Fruit fly (Drosophila melanogaster) whole organism, embryonic: ENCODE results near the gene CG11164.

Experiments used
- Bgb ChIP-seq: fragments of 200-800 bp; sonication (Bioruptor generic); IDR thresholded peaks from 2 replicates; pipeline ENCODE4 v1.3.6; 2022; ENCODE audit warnings: missing biosample characterization, missing genetic modification characterization; ENCODE audit not compliant: partially characterized antibody
- CG10543 ChIP-seq: fragments of 200-800 bp; sonication (Bioruptor generic); optimal IDR thresholded peaks from 3 replicates; lab custom pipeline; 2017; ENCODE audit warnings: missing biosample characterization, mild to moderate bottlenecking, missing genetic modification characterization, moderate library complexity
- CG14965 ChIP-seq: fragments of 200-800 bp; sonication (Bioruptor generic); optimal IDR thresholded peaks from 2 replicates; lab custom pipeline; 2016; ENCODE audit warnings: missing biosample characterization, missing genetic modification characterization, borderline replicate concordance
- CG1529 ChIP-seq: fragments of 200-800 bp; sonication (Bioruptor generic); optimal IDR thresholded peaks from 3 replicates; lab custom pipeline; 2018; ENCODE audit warnings: missing biosample characterization, missing genetic modification characterization
- CG15601 ChIP-seq: fragments of 200-800 bp; sonication (Bioruptor generic); optimal IDR thresholded peaks from 3 replicates; lab custom pipeline; 2019; ENCODE audit warnings: missing biosample characterization, mild to moderate bottlenecking, missing genetic modification characterization, moderate library complexity
- CG17361 ChIP-seq: fragments of 200-800 bp; sonication (Bioruptor generic); IDR thresholded peaks from 3 replicates; pipeline ENCODE4 v1.3.6; 2022; ENCODE audit warnings: missing biosample characterization, missing genetic modification characterization
- CG31388 ChIP-seq: fragments of 200-800 bp; sonication (Bioruptor generic); optimal IDR thresholded peaks from 2 replicates; lab custom pipeline; 2016; ENCODE audit warnings: missing biosample characterization, missing genetic modification characterization
- CG3995 ChIP-seq: fragments of 200-800 bp; sonication (Bioruptor generic); optimal IDR thresholded peaks from 3 replicates; lab custom pipeline; 2016; ENCODE audit warnings: missing biosample characterization, missing genetic modification characterization
- CG42726 ChIP-seq: fragments of 200-800 bp; sonication (Bioruptor generic); IDR thresholded peaks from 2 replicates; pipeline ENCODE4 v1.3.6; 2022; ENCODE audit warnings: missing biosample characterization, missing genetic modification characterization; ENCODE audit not compliant: partially characterized antibody
- CG4282 ChIP-seq: fragments of 200-800 bp; sonication (Bioruptor generic); optimal IDR thresholded peaks from 2 replicates; lab custom pipeline; 2016; ENCODE audit warnings: missing biosample characterization, missing genetic modification characterization
- CG6175 ChIP-seq: fragments of 200-800 bp; sonication (Bioruptor generic); IDR thresholded peaks from 3 replicates; pipeline ENCODE4 v1.3.6; 2022; ENCODE audit warnings: missing biosample characterization, missing genetic modification characterization
- CG6791 ChIP-seq: fragments of 200-800 bp; sonication (Bioruptor generic); IDR thresholded peaks from 3 replicates; pipeline ENCODE4 v1.3.6; 2022; ENCODE audit warnings: missing biosample characterization, missing genetic modification characterization; ENCODE audit not compliant: partially characterized antibody
- CG8478 ChIP-seq: fragments of >200 bp; optimal IDR thresholded peaks from 2 replicates; lab custom pipeline; 2018
- CG9797 ChIP-seq: fragments of 200-800 bp; sonication (Bioruptor generic); optimal IDR thresholded peaks from 3 replicates; lab custom pipeline; 2018; ENCODE audit warnings: missing biosample characterization, mild to moderate bottlenecking, missing genetic modification characterization
- Deaf1 ChIP-seq: fragments of 200-800 bp; optimal IDR thresholded peaks from 3 replicates; lab custom pipeline; 2019; ENCODE audit warnings: missing biosample characterization, mild to moderate bottlenecking, missing genetic modification characterization, moderate library complexity
- Dref ChIP-seq: fragments of 200-800 bp; sonication (Bioruptor generic); IDR thresholded peaks from 2 replicates; pipeline ENCODE4 v1.3.6; 2022; ENCODE audit warnings: missing biosample characterization, missing genetic modification characterization
- E2f2 ChIP-seq: fragments of 200-800 bp; sonication (Bioruptor generic); IDR thresholded peaks from 2 replicates; pipeline ENCODE4 v1.3.6; 2022; ENCODE audit warnings: missing biosample characterization, missing genetic modification characterization
- Eip74EF ChIP-seq, 2 experiments: fragments of 200-800 bp in 1 of 2; fragments of >200 bp in 1 of 2; sonication (Bioruptor generic) in 1 of 2; optimal IDR thresholded peaks; 2 replicates each; lab custom pipeline; 2017 to 2019; ENCODE audit warnings: missing biosample characterization in 2 of 2, missing genetic modification characterization in 2 of 2, mild to moderate bottlenecking in 1 of 2, moderate library complexity in 1 of 2
- HHEX ChIP-seq: fragments of 200-800 bp; sonication (Bioruptor generic); optimal IDR thresholded peaks from 3 replicates; lab custom pipeline; 2017; ENCODE audit warnings: missing biosample characterization, mild to moderate bottlenecking, missing genetic modification characterization, missing genetic modification reagents
- HLH4C ChIP-seq: fragments of 200-800 bp; sonication (Bioruptor generic); IDR thresholded peaks from 3 replicates; pipeline ENCODE4 v1.3.6; 2022; ENCODE audit warnings: missing biosample characterization, missing genetic modification characterization; ENCODE audit not compliant: partially characterized antibody
- Hr3 ChIP-seq: fragments of 200-800 bp; sonication (Bioruptor generic); optimal IDR thresholded peaks from 3 replicates; lab custom pipeline; 2016; ENCODE audit warnings: missing biosample characterization, missing genetic modification characterization
- NC2α ChIP-seq: fragments of 200-800 bp; sonication (Bioruptor generic); optimal IDR thresholded peaks from 2 replicates; lab custom pipeline; 2016; ENCODE audit warnings: missing biosample characterization, missing genetic modification characterization
- NfI ChIP-seq: fragments of 200-800 bp; sonication (Bioruptor generic); optimal IDR thresholded peaks from 3 replicates; lab custom pipeline; 2018; ENCODE audit warnings: missing biosample characterization, mild to moderate bottlenecking, missing genetic modification characterization, moderate library complexity
- Opbp ChIP-seq: fragments of 200-800 bp; sonication (Bioruptor generic); IDR thresholded peaks from 3 replicates; pipeline ENCODE4 v1.3.6; 2022; ENCODE audit warnings: missing biosample characterization, missing genetic modification characterization; ENCODE audit not compliant: partially characterized antibody
- Optix ChIP-seq: fragments of 200-800 bp; sonication (Bioruptor generic); IDR thresholded peaks from 3 replicates; pipeline ENCODE4 v1.3.6; 2022; ENCODE audit warnings: missing biosample characterization, missing genetic modification characterization
- TFAM ChIP-seq: fragments of 200-800 bp; sonication (Bioruptor generic); optimal IDR thresholded peaks from 2 replicates; lab custom pipeline; 2017; ENCODE audit warnings: missing biosample characterization, missing genetic modification characterization, inconsistent platforms
- Trl ChIP-seq, 3 experiments: fragments of >200 bp in 2 of 3; fragments of 200-800 bp in 1 of 3; sonication (Bioruptor generic) in 1 of 3; optimal IDR thresholded peaks; 2 replicates in 1 of 3; 3 replicates in 2 of 3; lab custom pipeline; 2016 to 2017; ENCODE audit warnings: missing biosample characterization in 1 of 3, missing genetic modification characterization in 1 of 3
- YL-1 ChIP-seq: fragments of 200-800 bp; sonication (Bioruptor generic); optimal IDR thresholded peaks from 3 replicates; lab custom pipeline; 2017; ENCODE audit warnings: missing biosample characterization, mild to moderate bottlenecking, missing genetic modification characterization
- bbx ChIP-seq: fragments of 200-800 bp; sonication (Bioruptor generic); IDR thresholded peaks from 2 replicates; pipeline ENCODE4 v1.3.6; 2022; ENCODE audit warnings: missing biosample characterization, missing genetic modification characterization; ENCODE audit not compliant: partially characterized antibody
- cato ChIP-seq: fragments of 200-800 bp; sonication (Bioruptor generic); optimal IDR thresholded peaks from 2 replicates; lab custom pipeline; 2016; ENCODE audit warnings: missing biosample characterization, missing genetic modification characterization, borderline replicate concordance
- chinmo ChIP-seq: fragments of 200-800 bp; sonication (Bioruptor generic); IDR thresholded peaks from 4 replicates; pipeline ENCODE4 v1.3.6; 2022; ENCODE audit warnings: missing biosample characterization, missing genetic modification characterization; ENCODE audit not compliant: partially characterized antibody
- crol ChIP-seq: fragments of 200-800 bp; sonication (Bioruptor generic); IDR thresholded peaks from 2 replicates; pipeline ENCODE4 v1.3.6; 2022; ENCODE audit warnings: missing biosample characterization, missing genetic modification characterization
- dpn ChIP-seq, 2 experiments: fragments of 200-800 bp; sonication (Bioruptor generic); optimal IDR thresholded peaks; 3 replicates each; lab custom pipeline; 2016; ENCODE audit warnings: missing biosample characterization in 2 of 2, missing genetic modification characterization in 2 of 2
- hb ChIP-seq: fragments of 200-800 bp; sonication (Bioruptor generic); IDR thresholded peaks from 3 replicates; pipeline ENCODE4 v1.3.6; 2022; ENCODE audit warnings: missing biosample characterization, missing genetic modification characterization; ENCODE audit not compliant: partially characterized antibody
- kni ChIP-seq: fragments of 200-800 bp; sonication (Bioruptor generic); optimal IDR thresholded peaks from 3 replicates; lab custom pipeline; 2017; ENCODE audit warnings: mild to moderate bottlenecking, missing biosample characterization, missing genetic modification reagents, missing genetic modification characterization
- knrl ChIP-seq: fragments of 200-800 bp; sonication (Bioruptor generic); IDR thresholded peaks from 3 replicates; pipeline ENCODE4 v1.3.6; 2022; ENCODE audit warnings: missing biosample characterization, missing genetic modification characterization; ENCODE audit not compliant: partially characterized antibody
- pnt ChIP-seq: fragments of 200-800 bp; sonication (Bioruptor generic); optimal IDR thresholded peaks from 3 replicates; lab custom pipeline; 2016; ENCODE audit warnings: missing biosample characterization, missing genetic modification characterization
- sd ChIP-seq: fragments of 200-800 bp; sonication (Bioruptor generic); optimal IDR thresholded peaks from 3 replicates; lab custom pipeline; 2018; ENCODE audit warnings: missing biosample characterization, mild to moderate bottlenecking, missing genetic modification characterization, moderate library complexity
- sug ChIP-seq: fragments of 200-800 bp; optimal IDR thresholded peaks from 2 replicates; lab custom pipeline; 2019; ENCODE audit warnings: missing biosample characterization, mild to moderate bottlenecking, missing genetic modification characterization, moderate library complexity
- tll ChIP-seq, 2 experiments: fragments of 200-800 bp in 1 of 2; fragments of >200 bp in 1 of 2; sonication (Bioruptor generic) in 1 of 2; optimal IDR thresholded peaks; 2 replicates each; lab custom pipeline; 2017 to 2019; ENCODE audit warnings: missing biosample characterization in 2 of 2, missing genetic modification characterization in 2 of 2, mild to moderate bottlenecking in 1 of 2, moderate library complexity in 1 of 2
- trh ChIP-seq: fragments of 200-800 bp; sonication (Bioruptor generic); optimal IDR thresholded peaks from 2 replicates; lab custom pipeline; 2016; ENCODE audit warnings: missing biosample characterization, missing genetic modification characterization
- vnd ChIP-seq: fragments of 200-800 bp; sonication (Bioruptor generic); IDR thresholded peaks from 3 replicates; pipeline ENCODE4 v1.3.6; 2022; ENCODE audit warnings: missing biosample characterization, missing genetic modification characterization; ENCODE audit not compliant: partially characterized antibody
- z ChIP-seq: fragments of 200-800 bp; sonication (Bioruptor generic); IDR thresholded peaks from 3 replicates; pipeline ENCODE4 v1.3.6; 2022; ENCODE audit warnings: missing biosample characterization, missing genetic modification characterization

CG11164 gene

DNA sequence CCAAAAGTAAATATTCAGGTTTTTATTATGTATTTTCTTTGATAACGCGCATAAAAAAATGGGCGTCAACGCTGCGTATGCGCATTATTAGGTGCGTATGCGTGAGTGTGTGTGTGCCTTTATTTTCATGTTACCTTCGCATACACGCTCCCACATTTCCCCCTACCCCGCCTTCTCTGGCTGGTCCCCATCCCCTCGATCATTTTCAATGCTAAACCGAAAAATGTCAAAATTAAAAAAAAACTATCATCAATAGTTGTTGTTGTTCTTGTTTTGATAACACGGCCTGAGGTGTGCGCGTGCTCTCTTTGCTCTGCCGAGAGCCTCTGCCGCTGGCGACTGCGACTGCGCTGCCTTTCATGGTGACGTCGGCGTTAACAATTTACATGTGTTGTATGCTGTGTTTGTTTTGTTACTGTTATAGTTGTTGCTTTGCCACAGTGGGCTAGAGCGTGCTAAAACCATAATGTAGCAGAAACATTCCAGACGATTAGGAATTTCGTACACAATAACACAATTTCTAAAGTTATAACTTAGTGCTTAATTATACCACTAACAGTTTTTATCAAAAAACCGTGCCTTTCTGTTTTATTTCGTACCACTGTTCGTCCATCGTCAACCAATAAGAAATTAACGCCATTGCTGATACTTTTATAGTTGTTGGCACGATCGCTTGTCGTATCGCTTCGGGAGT, 27.7 kb upstream of the CG11164 start (continued):
- TF ChIP-seq sd (tag; lab: Kevin White, UChicago) (peak; percentile 98), Hr3 (GFP tag; lab: Kevin White, UChicago) (peak; percentile 97), z (GFP tag; lab: Robert Waterston, UW) (peak; percentile 82), pnt (GFP tag; lab: Kevin White, UChicago) (peak; percentile 99), HHEX (GFP tag; lab: Kevin White, UChicago) (peak; percentile 99), Dref (GFP tag; lab: Robert Waterston, UW) (no peak)

DNA sequence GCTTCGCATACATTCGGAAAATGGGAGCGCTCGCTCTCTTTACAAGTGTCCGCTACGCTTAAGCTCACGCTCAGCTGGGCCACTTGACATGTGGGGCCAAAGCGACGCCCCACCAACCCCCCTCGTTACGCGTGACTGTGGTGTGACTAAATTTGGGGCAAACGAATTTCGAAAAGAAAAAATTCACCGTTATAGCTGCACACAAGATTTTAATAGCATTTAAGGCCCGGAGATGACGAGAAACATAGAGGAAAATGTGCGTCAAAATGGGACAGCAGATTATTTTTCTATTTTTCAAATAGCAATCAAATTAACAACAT, 27.2 kb upstream of the CG11164 start:
- TF ChIP-seq tll (GFP tag; optimal IDR thresholded peaks at IDR 0.05; lab: Kevin White, UChicago) (no peak), CG14965 (GFP tag; lab: Kevin White, UChicago) (no peak), chinmo (GFP tag; lab: Robert Waterston, UW) (0 out of 4 replicates have a peak, but pooled peaks have one; percentile 33), knrl (0 out of 3 replicates have a peak, but pooled peaks have one; percentile 3), Optix (GFP tag; lab: Robert Waterston, UW) (no peak), Trl (optimal IDR thresholded peaks at IDR 0.05; lab: Kevin White, UChicago) (peak in 1 of 2 experiments; percentile 42), Trl (GFP tag; optimal IDR thresholded peaks at IDR 0.05; lab: Kevin White, UChicago) (no peak), Opbp (0 out of 3 replicates have a peak, but pooled peaks have one; percentile 1), CG6791 (0 out of 3 replicates have a peak, but pooled peaks have one; percentile 3), CG42726 (GFP tag; lab: Robert Waterston, UW) (0 out of 2 replicates have a peak, but pooled peaks have one; percentile 1), CG1529 (GFP tag; lab: Kevin White, UChicago) (no peak), Bgb (GFP tag; lab: Robert Waterston, UW) (0 out of 2 replicates have a peak, but pooled peaks have one; percentile 5), kni (GFP tag; lab: Kevin White, UChicago) (peak; percentile 90), crol (GFP tag; lab: Robert Waterston, UW) (peak; percentile 92), HLH4C (0 out of 3 replicates have a peak, but pooled peaks have one; percentile 5), vnd (GFP tag; lab: Robert Waterston, UW) (peak; percentile 53; the same call in 1 of the 3 replicates), hb (GFP tag; lab: Robert Waterston, UW) (no peak), CG9797 (GFP tag; lab: Kevin White, UChicago) (no peak), sug (tag; lab: Kevin White, UChicago) (peak; percentile 73), bbx (GFP tag; lab: Robert Waterston, UW) (0 out of 2 replicates have a peak, but pooled peaks have one; percentile 23), CG3995 (GFP tag; lab: Kevin White, UChicago) (peak; percentile 58), E2f2 (0 out of 2 replicates have a peak, but pooled peaks have one; percentile 0)

DNA sequence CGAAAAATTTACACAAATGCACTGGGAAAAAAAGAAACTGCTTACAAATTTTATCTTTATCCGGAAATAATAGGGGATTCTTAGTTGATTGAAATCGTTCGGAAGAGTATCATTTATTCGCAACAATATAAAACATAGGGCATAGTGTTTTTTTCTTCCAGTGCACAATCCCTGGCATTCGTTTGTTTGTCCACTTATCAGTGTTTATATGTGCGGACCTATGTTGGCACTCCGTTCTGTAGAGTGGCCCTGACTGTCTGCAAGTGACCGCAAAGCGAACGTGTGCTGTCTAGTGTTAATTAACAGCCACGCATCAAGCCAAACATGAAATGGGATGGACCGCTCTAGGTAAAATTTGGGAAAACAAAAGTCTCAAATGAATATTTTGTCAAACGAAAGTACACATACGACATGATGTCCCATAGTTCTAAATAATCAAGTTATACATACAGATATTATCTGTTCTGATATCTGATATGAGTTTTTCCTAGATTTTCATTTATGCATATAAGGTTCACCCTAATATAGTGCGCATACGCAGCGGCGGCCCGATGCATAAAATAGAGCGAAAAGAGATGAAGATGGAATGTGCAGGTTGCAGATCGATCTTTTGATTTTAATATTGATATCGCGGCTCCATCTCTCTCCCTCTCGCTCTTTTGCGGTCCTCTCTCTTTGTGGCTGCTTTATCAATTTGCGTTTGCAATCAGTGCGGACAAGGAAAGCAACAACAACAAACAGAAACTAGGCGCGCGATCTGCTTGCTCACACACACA, 26.5 kb upstream of the CG11164 start:
- peak; percentile 87 for TF ChIP-seq CG15601
- peak in 1 of 2 experiments; percentile 86 for TF ChIP-seq Eip74EF (GFP tag; optimal IDR thresholded peaks at IDR 0.05; lab: Kevin White, UChicago)
- TF ChIP-seq NfI (GFP tag; lab: Kevin White, UChicago) = peak; percentile 92
- TF ChIP-seq CG17361 (GFP tag; lab: Robert Waterston, UW) = peak; percentile 93
- peak; percentile 91 for TF ChIP-seq Hr3 (GFP tag; lab: Kevin White, UChicago)
- peak; percentile 88 for TF ChIP-seq trh (GFP tag; lab: Kevin White, UChicago)
- peak; percentile 72 for TF ChIP-seq NC2α (GFP tag; lab: Kevin White, UChicago)
- TF ChIP-seq CG31388 (GFP tag; lab: Kevin White, UChicago) = peak; percentile 77
- peak; percentile 91 for TF ChIP-seq CG6175 (GFP tag; lab: Robert Waterston, UW)
- peak; percentile 70 for TF ChIP-seq CG14965 (GFP tag; lab: Kevin White, UChicago)
- peak; percentile 95 to 96 for TF ChIP-seq dpn (GFP tag; optimal IDR thresholded peaks at IDR 0.05; lab: Kevin White, UChicago)
- TF ChIP-seq Deaf1 (tag; lab: Kevin White, UChicago) = no peak
- no peak for TF ChIP-seq CG8478 (lab: Kevin White, UChicago)
- TF ChIP-seq CG4282 (GFP tag; lab: Kevin White, UChicago) = peak; percentile 94
- TF ChIP-seq CG10543 (GFP tag; lab: Kevin White, UChicago) = peak; percentile 64
- TF ChIP-seq cato (GFP tag; lab: Kevin White, UChicago) = peak; percentile 90
- peak; percentile 79 for TF ChIP-seq YL-1 (GFP tag; lab: Kevin White, UChicago)
- peak; percentile 64 for TF ChIP-seq TFAM (GFP tag; lab: Kevin White, UChicago)
